Worm (Caenorhabditis elegans): Measurements from ENCODE around the gene gmeb-2.

DNA sequence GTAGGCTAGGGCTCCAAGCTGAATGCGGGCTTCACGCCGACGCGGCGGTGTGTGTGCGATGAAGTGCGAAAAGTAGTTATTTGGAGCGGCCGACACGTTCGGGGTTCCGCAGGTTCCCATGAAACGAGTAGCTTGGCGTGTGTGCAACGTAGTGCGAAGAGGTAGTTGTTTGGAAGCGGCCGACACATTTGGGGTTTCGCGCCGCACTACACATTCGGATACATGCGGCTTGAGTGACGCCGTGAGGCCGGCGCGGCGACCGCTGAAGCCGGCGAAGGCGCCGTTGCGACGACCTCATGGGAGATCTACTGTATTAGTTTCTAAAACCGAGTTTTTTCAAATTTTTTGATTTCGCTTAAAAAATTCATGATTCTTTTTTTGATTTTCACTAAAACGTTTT, 22.3 kb downstream of the gmeb-2 start:
- TF ChIP-seq fkh-10 (GFP tag; optimal IDR thresholded peaks at IDR 0.05) = no peak
- no peak for TF ChIP-seq mdl-1 (tag; optimal IDR thresholded peaks at IDR 0.05)
- no peak for TF ChIP-seq unc-98 (GFP tag; IDR thresholded peaks at IDR 0.05)
- no peak for TF ChIP-seq efl-1 (optimal IDR thresholded peaks at IDR 0.05)
- TF ChIP-seq efl-1 (GFP tag; optimal IDR thresholded peaks at IDR 0.05 in 1 of 2) = no peak
- no peak for TF ChIP-seq swsn-7 (tag; optimal IDR thresholded peaks at IDR 0.05)
- TF ChIP-seq zag-1 (tag; optimal IDR thresholded peaks at IDR 0.05) = no peak
